Worm (Caenorhabditis elegans): ENCODE data around the gene daf-12.
A peak's percentile ranks its signal among the peaks of the same experiment; 100 is the strongest.

daf-12 gene

DNA sequence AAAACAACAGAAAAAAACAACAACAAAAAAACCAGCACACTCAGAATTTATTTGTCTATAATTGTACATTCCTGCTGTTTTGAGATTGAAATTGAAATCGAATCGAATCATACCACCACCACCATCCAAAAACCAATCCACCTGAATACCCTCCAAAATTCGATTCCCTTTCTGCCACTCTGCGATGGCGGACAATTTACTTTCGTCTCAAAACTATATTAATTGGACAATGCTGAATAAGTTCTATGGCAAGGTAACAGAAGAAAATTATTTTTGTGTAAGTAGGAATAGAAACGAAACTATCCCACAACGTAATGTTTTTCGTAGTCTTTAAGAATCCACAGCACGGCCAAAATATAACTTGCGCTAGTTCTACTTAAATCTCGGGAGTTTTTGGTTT, 23.8 kb downstream of the daf-12 start:
- no peak for TF ChIP-seq ceh-31 (tag; optimal IDR thresholded peaks at IDR 0.05)
- TF ChIP-seq fkh-10 (GFP tag; optimal IDR thresholded peaks at IDR 0.05): no peak
- TF ChIP-seq che-1 (tag; optimal IDR thresholded peaks at IDR 0.05): no peak
- TF ChIP-seq C08G9.2 (tag; optimal IDR thresholded peaks at IDR 0.05): no peak
- no peak for TF ChIP-seq pha-2 (tag; optimal IDR thresholded peaks at IDR 0.05)
- no peak for TF ChIP-seq K09A11.1 (tag; optimal IDR thresholded peaks at IDR 0.05; ENCODE audit: insufficient read depth)
- TF ChIP-seq elt-4 (tag; optimal IDR thresholded peaks at IDR 0.05): no peak
- no peak for TF ChIP-seq pha-4 (tag; optimal IDR thresholded peaks at IDR 0.05)
- TF ChIP-seq pros-1 (tag; optimal IDR thresholded peaks at IDR 0.05): no peak
- no peak for TF ChIP-seq madf-2 (tag; optimal IDR thresholded peaks at IDR 0.05)
- TF ChIP-seq pax-1 (tag; optimal IDR thresholded peaks at IDR 0.05): no peak
- no peak for TF ChIP-seq tbx-2 (tag; optimal IDR thresholded peaks at IDR 0.05)
- no peak for TF ChIP-seq nfya-1 (tag; optimal IDR thresholded peaks at IDR 0.05)
- no peak for TF ChIP-seq ahr-1 (tag; optimal IDR thresholded peaks at IDR 0.05)

DNA sequence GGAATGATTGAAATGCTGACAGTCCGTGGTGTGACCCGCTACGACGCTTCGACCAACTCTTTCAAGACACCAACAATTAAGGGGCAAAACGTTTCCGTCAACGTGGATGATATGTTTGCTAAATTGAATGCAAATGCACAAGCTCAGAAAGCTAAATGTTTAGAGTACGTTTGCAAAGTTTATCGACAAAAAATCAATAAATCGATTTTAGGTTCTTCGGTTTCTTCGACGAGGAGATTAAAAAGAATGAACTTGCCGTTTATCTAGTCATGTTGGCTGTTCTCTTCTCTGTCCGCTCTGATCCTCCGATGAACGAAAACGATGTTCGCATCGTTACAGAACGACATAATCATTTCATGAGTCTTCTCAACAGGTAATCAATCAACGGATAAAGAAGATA, 29.1 kb downstream of the daf-12 start:
- no peak for TF ChIP-seq elt-4 (tag; optimal IDR thresholded peaks at IDR 0.05)
- TF ChIP-seq ceh-45 (GFP tag; IDR thresholded peaks at IDR 0.05): no peak
- no peak for TF ChIP-seq pha-4 (tag; optimal IDR thresholded peaks at IDR 0.05)
- no peak for TF ChIP-seq ceh-30 (tag; optimal IDR thresholded peaks at IDR 0.05)
- no peak for TF ChIP-seq pag-3 (tag; optimal IDR thresholded peaks at IDR 0.05; ENCODE audit: borderline replicate concordance)
- no peak for TF ChIP-seq odd-2 (tag; optimal IDR thresholded peaks at IDR 0.05)
- no peak for TF ChIP-seq npax-4 (tag; optimal IDR thresholded peaks at IDR 0.05)
- TF ChIP-seq unc-86 (tag; optimal IDR thresholded peaks at IDR 0.05): no peak

DNA sequence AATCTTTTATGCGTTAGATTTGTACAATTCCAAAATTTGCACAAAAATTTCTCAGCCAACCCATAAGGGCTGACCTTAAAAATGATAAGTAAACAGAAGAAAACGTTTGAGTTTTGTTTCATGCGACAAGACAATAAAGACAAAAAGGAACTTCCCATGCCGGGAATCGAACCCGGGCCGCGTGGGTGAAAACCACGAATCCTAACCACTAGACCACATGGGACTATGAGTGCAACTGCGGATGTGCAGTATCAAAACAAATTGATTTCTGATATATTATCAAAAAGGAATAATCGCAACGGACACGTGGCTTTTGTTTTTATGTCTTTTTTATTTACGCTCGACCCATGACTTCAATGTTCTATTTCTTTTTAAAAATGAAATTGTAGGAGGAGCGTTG, 31.2 kb downstream of the daf-12 start:
- no peak for TF ChIP-seq ceh-14 (tag; optimal IDR thresholded peaks at IDR 0.05)
- no peak for TF ChIP-seq rnt-1 (tag; optimal IDR thresholded peaks at IDR 0.05)
- TF ChIP-seq fkh-10 (GFP tag; optimal IDR thresholded peaks at IDR 0.05): no peak
- TF ChIP-seq dve-1 (tag; optimal IDR thresholded peaks at IDR 0.05): no peak
- TF ChIP-seq ceh-34 (tag; optimal IDR thresholded peaks at IDR 0.05): no peak
- TF ChIP-seq sdc-2 (tag; optimal IDR thresholded peaks at IDR 0.05): no peak
- no peak for TF ChIP-seq pha-2 (tag; optimal IDR thresholded peaks at IDR 0.05)
- TF ChIP-seq syd-9 (tag; optimal IDR thresholded peaks at IDR 0.05): no peak
- no peak for TF ChIP-seq T23F11.4 (GFP tag; optimal IDR thresholded peaks at IDR 0.05)

DNA sequence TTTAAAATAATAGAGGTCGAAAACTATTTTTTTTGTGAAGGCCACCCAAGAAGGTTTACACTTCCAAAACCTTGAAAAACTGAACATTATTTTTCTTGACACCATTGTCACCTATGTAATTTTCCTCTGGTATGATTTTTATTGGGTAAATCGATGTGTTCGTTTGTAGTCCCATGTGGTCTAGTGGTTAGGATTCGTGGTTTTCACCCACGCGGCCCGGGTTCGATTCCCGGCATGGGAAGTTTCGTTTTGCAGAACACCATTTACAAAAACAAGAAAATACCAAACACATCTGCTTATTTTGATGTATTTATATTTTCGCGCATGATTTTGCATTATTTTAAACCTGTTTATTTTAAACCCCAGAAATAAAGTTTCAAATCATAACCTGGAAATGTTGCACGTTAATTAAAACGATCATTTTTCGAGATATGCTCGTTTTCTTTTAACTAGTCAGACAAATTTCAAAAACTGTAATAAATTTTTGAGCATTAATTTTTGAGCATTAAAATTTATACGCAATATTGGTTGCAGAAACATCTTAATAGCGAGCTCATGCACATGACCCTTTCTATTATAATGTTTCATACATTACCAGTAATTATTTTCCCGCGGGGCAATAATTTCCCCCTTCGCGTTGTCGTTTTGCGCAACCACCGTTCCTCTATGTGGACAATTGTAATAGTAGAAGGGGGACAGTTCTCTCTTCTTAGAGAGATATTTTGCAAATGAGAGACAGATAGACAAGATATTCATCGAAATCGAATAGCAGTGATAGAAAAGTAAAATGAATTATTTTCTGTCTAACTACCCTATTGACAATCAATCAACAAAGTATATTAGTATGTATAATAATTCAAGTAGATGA, 31.9 kb downstream of the daf-12 start:
- no peak for TF ChIP-seq madf-2 (tag; optimal IDR thresholded peaks at IDR 0.05)
- TF ChIP-seq hlh-6 (tag; optimal IDR thresholded peaks at IDR 0.05): no peak
- TF ChIP-seq pros-1 (tag; optimal IDR thresholded peaks at IDR 0.05): no peak
- peak; percentile 97 for TF ChIP-seq sdc-2 (tag; optimal IDR thresholded peaks at IDR 0.05)

DNA sequence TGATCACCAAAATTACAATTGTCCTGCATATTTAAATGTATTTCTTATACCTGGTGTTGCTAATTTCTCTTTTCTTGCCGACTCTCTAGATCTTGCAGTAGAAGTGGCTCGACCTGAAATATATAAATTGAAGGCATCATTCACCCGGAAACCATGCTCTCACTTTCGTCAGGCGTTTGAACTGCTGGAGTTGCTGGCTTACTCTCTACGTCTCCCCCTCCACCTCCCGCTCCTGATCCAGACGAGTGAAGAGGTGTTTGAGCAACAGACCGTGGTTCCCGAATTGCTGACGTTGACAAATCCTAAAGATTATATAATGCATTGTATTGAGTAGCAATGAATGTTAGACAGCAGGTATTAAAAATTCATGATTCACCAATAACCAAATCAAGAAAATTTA, 34.5 kb downstream of the daf-12 start:
- no peak for TF ChIP-seq ceh-19 (GFP tag; optimal IDR thresholded peaks at IDR 0.05)

DNA sequence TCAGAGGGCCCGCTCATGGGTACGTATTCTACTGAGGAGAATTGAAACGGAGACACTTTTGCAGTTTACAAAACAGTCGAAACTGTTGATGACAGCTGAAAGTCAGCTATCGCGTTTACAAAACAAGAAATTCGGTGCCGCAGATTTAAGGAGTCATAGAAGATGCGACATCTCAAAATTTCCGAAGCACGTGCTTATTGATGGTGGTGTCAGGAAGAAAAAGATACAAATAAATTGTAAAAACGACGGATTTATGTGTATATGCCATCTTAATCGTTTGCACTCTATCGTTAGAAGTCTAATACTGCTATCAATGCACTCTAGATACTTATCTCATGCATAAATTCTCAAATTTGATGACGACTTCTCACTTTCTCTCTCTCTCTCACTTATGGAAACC, 38.5 kb downstream of the daf-12 start, which contains the start of gene F13E6.2:
Gene F13E6.2 (minus strand): TSS at position 101 of the 400 bp plus-strand sequence.
- TF ChIP-seq K09A11.1 (tag; optimal IDR thresholded peaks at IDR 0.05; ENCODE audit: insufficient read depth): no peak
- no peak for TF ChIP-seq pros-1 (tag; optimal IDR thresholded peaks at IDR 0.05)
- no peak for TF ChIP-seq ceh-48 (tag; optimal IDR thresholded peaks at IDR 0.05)
- TF ChIP-seq pha-2 (tag; optimal IDR thresholded peaks at IDR 0.05): no peak
- no peak for TF ChIP-seq tbx-2 (tag; optimal IDR thresholded peaks at IDR 0.05)
- TF ChIP-seq pha-4 (tag; optimal IDR thresholded peaks at IDR 0.05): no peak

All from whole organism, late embryonic.